Worm (Caenorhabditis elegans) whole organism, late embryonic: ENCODE measurements around the gene dod-24.

ENCODE experiments used
- C38D4.7 ChIP-seq: fragments of 200-800 bp; sonication (Bioruptor generic); optimal IDR thresholded peaks from 2 replicates; lab custom pipeline; 2018; ENCODE audit warnings: mild to moderate bottlenecking, missing genetic modification characterization, moderate library complexity, missing compliant biosample characterization
- F13H6.1 ChIP-seq: sonication (generic microtip); optimal IDR thresholded peaks from 2 replicates; lab custom pipeline; 2016; ENCODE audit warnings: missing genetic modification characterization, missing compliant biosample characterization
- K02D7.2 ChIP-seq: sonication (generic microtip); optimal IDR thresholded peaks from 2 replicates; lab custom pipeline; 2017; ENCODE audit warnings: mild to moderate bottlenecking, missing genetic modification characterization, missing compliant biosample characterization
- Y22D7AL.16 ChIP-seq: sonication (generic microtip); optimal IDR thresholded peaks from 2 replicates; lab custom pipeline; 2016; ENCODE audit warnings: missing genetic modification characterization, missing compliant biosample characterization
- ahr-1 ChIP-seq: sonication (generic microtip); optimal IDR thresholded peaks from 2 replicates; lab custom pipeline; 2016; ENCODE audit warnings: missing genetic modification characterization, missing compliant biosample characterization
- ceh-14 ChIP-seq: sonication (generic microtip); optimal IDR thresholded peaks from 2 replicates; lab custom pipeline; 2016; ENCODE audit warnings: missing genotype, missing genetic modification characterization, missing compliant biosample characterization
- ceh-2 ChIP-seq: sonication (generic microtip); optimal IDR thresholded peaks from 2 replicates; lab custom pipeline; 2016; ENCODE audit warnings: missing genotype, missing genetic modification characterization, missing compliant biosample characterization
- ceh-24 ChIP-seq: sonication (generic microtip); optimal IDR thresholded peaks from 2 replicates; lab custom pipeline; 2016; ENCODE audit warnings: mild to moderate bottlenecking, missing genetic modification characterization, missing compliant biosample characterization
- ceh-30 ChIP-seq: fragments of 150-350 bp; optimal IDR thresholded peaks from 2 replicates; lab custom pipeline; 2014; ENCODE audit warnings: missing biosample characterization, missing genetic modification characterization
- ceh-34 ChIP-seq: sonication (generic microtip); optimal IDR thresholded peaks from 2 replicates; lab custom pipeline; 2016; ENCODE audit warnings: mild to moderate bottlenecking, missing genetic modification characterization, missing compliant biosample characterization
- ceh-9 ChIP-seq: sonication (generic microtip); optimal IDR thresholded peaks from 2 replicates; lab custom pipeline; 2016; ENCODE audit warnings: mild to moderate bottlenecking, missing genetic modification characterization, inconsistent platforms, missing compliant biosample characterization
- che-1 ChIP-seq: sonication (generic microtip); optimal IDR thresholded peaks from 2 replicates; lab custom pipeline; 2016; ENCODE audit warnings: mild to moderate bottlenecking, missing genetic modification characterization, missing compliant biosample characterization
- dve-1 ChIP-seq: sonication (generic microtip); optimal IDR thresholded peaks from 2 replicates; lab custom pipeline; 2017; ENCODE audit warnings: antibody characterized with exemption, mild to moderate bottlenecking, missing genetic modification characterization, missing compliant biosample characterization
- elt-2 ChIP-seq: sonication (generic microtip); optimal IDR thresholded peaks from 2 replicates; lab custom pipeline; 2016; ENCODE audit warnings: missing genetic modification reagents, missing genetic modification characterization, missing compliant biosample characterization
- ets-4 ChIP-seq: sonication (generic microtip); optimal IDR thresholded peaks from 2 replicates; lab custom pipeline; 2016; ENCODE audit warnings: missing genetic modification characterization, missing compliant biosample characterization
- fax-1 ChIP-seq: sonication (generic microtip); optimal IDR thresholded peaks from 2 replicates; lab custom pipeline; 2016; ENCODE audit warnings: missing genotype, missing genetic modification characterization, missing compliant biosample characterization
- gmeb-2 ChIP-seq: sonication (generic microtip); optimal IDR thresholded peaks from 2 replicates; lab custom pipeline; 2016; ENCODE audit warnings: missing genetic modification characterization, inconsistent platforms, missing compliant biosample characterization
- hlh-8 ChIP-seq: sonication (generic microtip); optimal IDR thresholded peaks from 2 replicates; lab custom pipeline; 2016; ENCODE audit warnings: missing genotype, missing genetic modification characterization, missing compliant biosample characterization
- lim-6 ChIP-seq: sonication (generic microtip); optimal IDR thresholded peaks from 2 replicates; lab custom pipeline; 2016; ENCODE audit warnings: missing genetic modification characterization, missing compliant biosample characterization
- lin-11 ChIP-seq: fragments of 200-800 bp; sonication (Bioruptor generic); optimal IDR thresholded peaks from 2 replicates; lab custom pipeline; 2018; ENCODE audit warnings: mild to moderate bottlenecking, missing genetic modification characterization, missing compliant biosample characterization
- odd-2 ChIP-seq: sonication (generic microtip); optimal IDR thresholded peaks from 2 replicates; lab custom pipeline; 2017; ENCODE audit warnings: antibody characterized with exemption, mild to moderate bottlenecking, missing genetic modification characterization, missing compliant biosample characterization
- pag-3 ChIP-seq: sonication (generic microtip); optimal IDR thresholded peaks from 2 replicates; lab custom pipeline; 2016; ENCODE audit warnings: missing compliant biosample characterization, missing genetic modification characterization, borderline replicate concordance
- pax-1 ChIP-seq: fragments of 150-350 bp; optimal IDR thresholded peaks from 2 replicates; lab custom pipeline; 2014; ENCODE audit warnings: missing biosample characterization, missing genetic modification characterization
- pqm-1 ChIP-seq: sonication (generic microtip); optimal IDR thresholded peaks from 2 replicates; lab custom pipeline; 2016; ENCODE audit warnings: missing genetic modification characterization, missing compliant biosample characterization
- pros-1 ChIP-seq: fragments of 150-350 bp; optimal IDR thresholded peaks from 2 replicates; lab custom pipeline; 2014; ENCODE audit warnings: missing biosample characterization, missing genetic modification reagents, missing genetic modification characterization
- sdc-2 ChIP-seq: sonication (generic microtip); optimal IDR thresholded peaks from 2 replicates; lab custom pipeline; 2016; ENCODE audit warnings: missing genotype, missing genetic modification characterization, missing compliant biosample characterization
- sox-4 ChIP-seq: sonication (generic microtip); optimal IDR thresholded peaks from 2 replicates; lab custom pipeline; 2017; ENCODE audit warnings: mild to moderate bottlenecking, missing genetic modification characterization, inconsistent platforms, missing compliant biosample characterization
- syd-9 ChIP-seq: sonication (generic microtip); optimal IDR thresholded peaks from 2 replicates; lab custom pipeline; 2016; ENCODE audit warnings: mild to moderate bottlenecking, missing genetic modification characterization, moderate library complexity, missing compliant biosample characterization
- unc-3 ChIP-seq, 2 experiments: fragments of 200-800 bp in 1 of 2; sonication (Bioruptor generic) in 1 of 2; sonication (generic microtip) in 1 of 2; conservative IDR thresholded peaks in 1 of 2; optimal IDR thresholded peaks in 1 of 2; 2 replicates each; pipeline versions ENCODE4 v1.3.6 to Lab custom; 2016 to 2022; ENCODE audit warnings: missing compliant biosample characterization in 2 of 2, missing genetic modification characterization in 2 of 2, missing genetic modification reagents in 1 of 2
- unc-42 ChIP-seq: sonication (generic microtip); optimal IDR thresholded peaks from 2 replicates; lab custom pipeline; 2016; ENCODE audit warnings: missing genotype, missing genetic modification characterization, missing compliant biosample characterization

dod-24 gene

ce11 chrIV:12977650-12978049 is 36.5 kb upstream of the dod-24 start:
- TF ChIP-seq ceh-14 (tag; lab: Kevin White, UChicago) (no peak), lin-11 (no peak), pag-3 (tag; lab: Kevin White, UChicago) (no peak)
- TF ChIP-seq, all 69 proteins: peak for 0

ce11 chrIV:12975981-12976380 is 34.8 kb upstream of the dod-24 start, which contains the start of gene dod-17:
TSS of gene dod-17 (plus strand) at chrIV:12976303.
- TF ChIP-seq hlh-8 (tag; lab: Kevin White, UChicago) = no peak
- TF ChIP-seq sdc-2 (tag; lab: Kevin White, UChicago) = no peak
- no peak for TF ChIP-seq ceh-34 (tag; lab: Kevin White, UChicago)
- TF ChIP-seq sox-4 = no peak
- TF ChIP-seq fax-1 (tag; lab: Kevin White, UChicago) = no peak
- TF ChIP-seq ceh-30 = no peak
- no peak for TF ChIP-seq ahr-1 (tag; lab: Kevin White, UChicago)
- TF ChIP-seq dve-1 = no peak
- TF ChIP-seq pros-1 = no peak
- no peak for TF ChIP-seq pag-3 (tag; lab: Kevin White, UChicago)
- no peak for TF ChIP-seq ceh-24 (tag; lab: Kevin White, UChicago)
- no peak for TF ChIP-seq syd-9 (tag; lab: Kevin White, UChicago)
- TF ChIP-seq unc-3 (GFP tag; conservative IDR thresholded peaks at IDR 0.05; lab: Robert Waterston, UW) = no peak
- TF ChIP-seq unc-3 (tag; optimal IDR thresholded peaks at IDR 0.05; lab: Kevin White, UChicago) = no peak
- no peak for TF ChIP-seq che-1 (tag; lab: Kevin White, UChicago)
- no peak for TF ChIP-seq K02D7.2 (tag; lab: Kevin White, UChicago)
- TF ChIP-seq Y22D7AL.16 (tag; lab: Kevin White, UChicago) = no peak
- TF ChIP-seq ets-4 (tag; lab: Kevin White, UChicago) = no peak
- no peak for TF ChIP-seq pqm-1 (tag; lab: Kevin White, UChicago)
- TF ChIP-seq lin-11 = no peak

- TF ChIP-seq pax-1 (tag; lab: Kevin White, UChicago) = no peak
- no peak for TF ChIP-seq fax-1 (tag; lab: Kevin White, UChicago)
- TF ChIP-seq elt-2 (tag; lab: Kevin White, UChicago) = peak; percentile 64
- TF ChIP-seq C38D4.7 = no peak
These were observed 32.2 kb upstream of the dod-24 start, which contains the start of gene F55G11.4 for ce11 chrIV:12973336-12973735. TSS of gene F55G11.4 (plus strand) at chrIV:12973624.

- no peak for TF ChIP-seq odd-2
- TF ChIP-seq unc-3 (GFP tag; conservative IDR thresholded peaks at IDR 0.05; lab: Robert Waterston, UW) = no peak
- no peak for TF ChIP-seq unc-3 (tag; optimal IDR thresholded peaks at IDR 0.05; lab: Kevin White, UChicago)
- TF ChIP-seq fax-1 (tag; lab: Kevin White, UChicago) = no peak
- TF ChIP-seq elt-2 (tag; lab: Kevin White, UChicago) = no peak
- TF ChIP-seq gmeb-2 (tag; lab: Kevin White, UChicago) = no peak
- TF ChIP-seq dve-1 = no peak
These were observed 31.6 kb upstream of the dod-24 start for ce11 chrIV:12972780-12973179.

DNA sequence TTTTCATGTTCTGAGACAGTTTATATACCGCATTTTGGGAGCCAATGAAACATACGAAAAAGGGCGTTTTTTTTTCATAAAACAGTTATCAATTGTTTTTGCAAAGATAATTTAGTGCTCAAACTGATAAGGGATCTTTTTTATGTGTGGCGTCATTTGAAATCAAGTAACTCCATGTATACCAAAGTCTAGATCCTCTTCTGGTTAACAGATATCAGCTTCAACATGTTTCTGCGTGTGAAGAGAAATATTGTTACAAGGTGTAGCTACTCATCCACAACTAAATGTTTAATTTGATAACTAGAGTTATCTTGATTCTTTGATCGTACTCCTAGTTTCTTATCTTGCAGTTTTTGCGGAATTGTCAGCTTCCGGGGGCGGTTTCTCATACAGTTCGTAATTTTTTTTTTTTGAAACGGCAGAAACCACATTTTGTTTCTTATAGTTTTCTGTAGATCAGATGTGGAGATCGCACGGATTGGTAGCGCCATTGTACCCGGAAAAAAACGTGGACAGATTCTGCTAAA is 30.9 kb upstream of the dod-24 start:
- TF ChIP-seq ets-4 (tag; lab: Kevin White, UChicago) (no peak), unc-42 (tag; lab: Kevin White, UChicago) (no peak), ceh-9 (tag; lab: Kevin White, UChicago) (no peak), elt-2 (tag; lab: Kevin White, UChicago) (peak; percentile 77), ahr-1 (tag; lab: Kevin White, UChicago) (no peak)

- no peak for TF ChIP-seq ceh-2 (tag; lab: Kevin White, UChicago)
- TF ChIP-seq ets-4 (tag; lab: Kevin White, UChicago) = no peak
- no peak for TF ChIP-seq F13H6.1
- TF ChIP-seq lim-6 = no peak
These were observed 28.0 kb upstream of the dod-24 start, which contains the start of gene F55G11.2 for ce11 chrIV:12969141-12969540. TSS of gene F55G11.2 (minus strand) at chrIV:12969289.
